Worm (Caenorhabditis elegans) whole organism, midembryonic: ENCODE data around the gene Y59C2A.2.

Experiments used
- T22C8.4 ChIP-seq: fragments of 200-800 bp; sonication (Bioruptor generic); IDR thresholded peaks from 2 replicates; pipeline ENCODE4 v1.3.6; 2022; ENCODE audit warnings: missing genetic modification characterization, missing compliant biosample characterization
- flt-1 ChIP-seq: fragments of 200-800 bp; sonication (Bioruptor generic); IDR thresholded peaks from 2 replicates; pipeline ENCODE4 v1.3.6; 2022; ENCODE audit warnings: missing genetic modification characterization, missing compliant biosample characterization
- klf-2 ChIP-seq: fragments of 200-800 bp; sonication (Bioruptor generic); conservative IDR thresholded peaks from 2 replicates; pipeline ENCODE4 v1.3.6; 2022; ENCODE audit warnings: missing genetic modification reagents, missing genetic modification characterization, missing compliant biosample characterization
- med-1 ChIP-seq: sonication (generic microtip); optimal IDR thresholded peaks from 2 replicates; lab custom pipeline; 2017; ENCODE audit warnings: missing genetic modification characterization, mild to moderate bottlenecking, missing compliant biosample characterization, antibody characterized with exemption, missing genetic modification reagents; ENCODE audit not compliant: insufficient read depth
- ref-1 ChIP-seq: fragments of 200-800 bp; sonication (Bioruptor generic); conservative IDR thresholded peaks from 2 replicates; pipeline ENCODE4 v1.3.6; 2022; ENCODE audit warnings: missing genetic modification reagents, missing genetic modification characterization, missing compliant biosample characterization
- tab-1 ChIP-seq: fragments of 200-800 bp; sonication (Bioruptor generic); IDR thresholded peaks from 2 replicates; pipeline ENCODE4 v1.3.6; 2022; ENCODE audit warnings: missing genetic modification characterization, missing compliant biosample characterization
- ztf-23 ChIP-seq: fragments of 200-800 bp; sonication (Bioruptor generic); IDR thresholded peaks from 2 replicates; pipeline ENCODE4 v1.3.6; 2022; ENCODE audit warnings: missing genetic modification reagents, missing genetic modification characterization, missing compliant biosample characterization
- ztf-29 ChIP-seq: fragments of 200-800 bp; sonication (Bioruptor generic); IDR thresholded peaks from 2 replicates; pipeline ENCODE4 v1.3.6; 2022; ENCODE audit warnings: missing genetic modification reagents, missing genetic modification characterization, missing compliant biosample characterization

DNA sequence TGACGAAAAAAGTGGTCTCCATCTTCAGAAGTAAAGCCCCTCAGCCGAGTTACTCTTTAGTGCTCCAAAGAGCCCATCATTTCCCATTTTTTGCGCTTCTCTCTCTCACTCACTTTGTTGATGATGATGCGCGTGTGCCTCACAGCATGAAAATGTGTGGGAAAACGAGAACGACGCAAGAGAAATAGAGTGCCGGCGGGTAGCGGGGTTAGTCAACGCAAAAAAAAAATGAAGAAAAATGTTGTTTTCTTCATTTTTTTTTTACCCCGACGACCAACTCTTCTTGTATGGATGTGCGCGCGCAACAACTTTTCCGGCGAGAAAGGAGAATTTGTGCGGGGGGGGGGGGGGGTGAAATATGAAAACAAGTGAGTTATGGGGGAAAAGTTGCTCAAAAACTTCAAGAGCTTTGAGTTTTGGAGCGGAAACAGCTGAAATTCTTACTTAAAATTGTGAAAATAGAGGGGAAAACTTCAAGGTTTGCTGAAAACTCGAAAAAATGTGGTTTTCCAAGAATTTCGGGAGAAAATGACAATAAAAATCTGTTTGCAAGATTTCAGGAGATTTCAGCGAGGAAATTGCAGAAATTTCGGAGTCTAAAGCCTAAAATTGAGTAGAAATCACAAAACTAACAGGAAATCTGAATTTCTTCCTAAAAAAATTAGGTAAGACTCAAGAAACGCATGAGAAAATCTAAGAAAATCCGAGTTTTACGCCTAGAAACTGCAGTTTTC is 6.2 kb downstream of the Y59C2A.2 start, which contains the start of gene C33C12.1:
- TF ChIP-seq klf-2 (GFP tag; lab: Robert Waterston, UW) (no peak), med-1 (GFP tag; lab: Kevin White, UChicago) (no peak), tab-1 (GFP tag; lab: Robert Waterston, UW) (no peak), flt-1 (no peak), T22C8.4 (no peak), ref-1 (GFP tag; lab: Robert Waterston, UW) (no peak), ztf-29 (no peak), ztf-23 (no peak)
